Fruit fly (Drosophila melanogaster) whole organism, embryonic: ENCODE data around the gene CG13634.
A peak's percentile ranks its signal among the peaks of the same experiment; 100 is the strongest.

Experiments used
- Asciz ChIP-seq: fragments of 200-800 bp; sonication (Bioruptor generic); optimal IDR thresholded peaks from 2 replicates; lab custom pipeline; 2017; ENCODE audit warnings: missing biosample characterization, mild to moderate bottlenecking, missing genetic modification characterization, missing genetic modification reagents
- CG10462 ChIP-seq: fragments of 200-800 bp; sonication (Bioruptor generic); optimal IDR thresholded peaks from 2 replicates; lab custom pipeline; 2016; ENCODE audit warnings: missing biosample characterization, missing genetic modification characterization
- CG11696 ChIP-seq: fragments of 200-800 bp; sonication (Bioruptor generic); IDR thresholded peaks from 2 replicates; pipeline ENCODE4 v1.3.6; 2022; ENCODE audit warnings: missing biosample characterization, missing genetic modification characterization
- CG12236 ChIP-seq: fragments of 200-800 bp; sonication (Bioruptor generic); optimal IDR thresholded peaks from 2 replicates; lab custom pipeline; 2016; ENCODE audit warnings: missing biosample characterization, missing genetic modification characterization
- CG14441 ChIP-seq: fragments of 200-800 bp; sonication (Bioruptor generic); IDR thresholded peaks from 2 replicates; pipeline ENCODE4 v1.3.6; 2022; ENCODE audit warnings: missing biosample characterization, missing genetic modification characterization
- CG15073 ChIP-seq: fragments of 200-800 bp; sonication (Bioruptor generic); optimal IDR thresholded peaks from 2 replicates; lab custom pipeline; 2016; ENCODE audit warnings: missing biosample characterization, missing genetic modification characterization
- CG15269 ChIP-seq: fragments of 200-800 bp; sonication (Bioruptor generic); optimal IDR thresholded peaks from 2 replicates; lab custom pipeline; 2018; ENCODE audit warnings: missing biosample characterization, mild to moderate bottlenecking, missing genetic modification characterization, moderate library complexity
- CG1603 ChIP-seq: fragments of 200-800 bp; sonication (Bioruptor generic); optimal IDR thresholded peaks from 2 replicates; lab custom pipeline; 2019; ENCODE audit warnings: missing biosample characterization, mild to moderate bottlenecking, missing genetic modification characterization, moderate library complexity
- CG16863 ChIP-seq: fragments of 200-800 bp; sonication (Bioruptor generic); optimal IDR thresholded peaks from 3 replicates; lab custom pipeline; 2016; ENCODE audit warnings: missing biosample characterization, missing genetic modification characterization
- CG17802 ChIP-seq: fragments of 200-800 bp; sonication (Bioruptor generic); optimal IDR thresholded peaks from 2 replicates; lab custom pipeline; 2018; ENCODE audit warnings: missing biosample characterization, mild to moderate bottlenecking, missing genetic modification characterization, moderate library complexity
- CG30020 ChIP-seq: fragments of 200-800 bp; optimal IDR thresholded peaks from 2 replicates; lab custom pipeline; 2019; ENCODE audit warnings: missing biosample characterization, mild to moderate bottlenecking, missing genetic modification characterization, moderate library complexity
- CG31365 ChIP-seq: fragments of 200-800 bp; sonication (Bioruptor generic); optimal IDR thresholded peaks from 2 replicates; lab custom pipeline; 2018; ENCODE audit warnings: missing biosample characterization, mild to moderate bottlenecking, missing genetic modification characterization
- CG32532 ChIP-seq: fragments of 200-800 bp; sonication (Bioruptor generic); IDR thresholded peaks from 2 replicates; pipeline ENCODE4 v1.3.6; 2022; ENCODE audit warnings: missing biosample characterization, missing genetic modification characterization
- CG32767 ChIP-seq: fragments of 200-800 bp; sonication (Bioruptor generic); IDR thresholded peaks from 2 replicates; pipeline ENCODE4 v1.3.6; 2022; ENCODE audit warnings: missing biosample characterization, missing genetic modification characterization
- CG34422 ChIP-seq: fragments of 200-800 bp; sonication (Bioruptor generic); IDR thresholded peaks from 3 replicates; pipeline ENCODE4 v1.3.6; 2022; ENCODE audit warnings: missing biosample characterization, missing genetic modification characterization
- CG4617 ChIP-seq: fragments of 200-800 bp; sonication (Bioruptor generic); optimal IDR thresholded peaks from 3 replicates; lab custom pipeline; 2016; ENCODE audit warnings: missing biosample characterization, missing genetic modification characterization, borderline replicate concordance
- CG6854 ChIP-seq: fragments of 200-800 bp; sonication (Bioruptor generic); optimal IDR thresholded peaks from 3 replicates; lab custom pipeline; 2017; ENCODE audit warnings: missing biosample characterization, mild to moderate bottlenecking, missing genetic modification characterization
- CG7372 ChIP-seq: fragments of 200-800 bp; sonication (Bioruptor generic); IDR thresholded peaks from 2 replicates; pipeline ENCODE4 v1.3.6; 2022; ENCODE audit warnings: missing biosample characterization, missing genetic modification characterization
- CrebB ChIP-seq: fragments of 200-800 bp; sonication (Bioruptor generic); optimal IDR thresholded peaks from 3 replicates; lab custom pipeline; 2018; ENCODE audit warnings: missing biosample characterization, mild to moderate bottlenecking, missing genetic modification characterization
- Dip3 ChIP-seq: fragments of 200-800 bp; sonication (Bioruptor generic); optimal IDR thresholded peaks from 3 replicates; lab custom pipeline; 2016; ENCODE audit warnings: missing biosample characterization, missing genetic modification characterization
- Doc3 ChIP-seq: fragments of 200-800 bp; sonication (Bioruptor generic); IDR thresholded peaks from 3 replicates; pipeline ENCODE4 v1.3.6; 2022; ENCODE audit warnings: missing biosample characterization, missing genetic modification characterization; ENCODE audit not compliant: partially characterized antibody
- Fer1 ChIP-seq: fragments of 200-800 bp; sonication (Bioruptor generic); optimal IDR thresholded peaks from 2 replicates; lab custom pipeline; 2017; ENCODE audit warnings: missing biosample characterization, mild to moderate bottlenecking, missing genetic modification characterization
- GATAe ChIP-seq: fragments of 200-800 bp; sonication (Bioruptor generic); conservative IDR thresholded peaks from 2 replicates; pipeline ENCODE4 v1.3.6; 2022; ENCODE audit warnings: missing biosample characterization, missing genetic modification characterization
- H15 ChIP-seq: fragments of 200-800 bp; sonication (Bioruptor generic); IDR thresholded peaks from 3 replicates; pipeline ENCODE4 v1.3.6; 2022; ENCODE audit warnings: missing biosample characterization, missing genetic modification characterization
- Hmx ChIP-seq: fragments of 200-800 bp; sonication (Bioruptor generic); optimal IDR thresholded peaks from 2 replicates; lab custom pipeline; 2016; ENCODE audit warnings: missing biosample characterization, missing genetic modification characterization
- Lhr ChIP-seq: fragments of 200-800 bp; sonication (Bioruptor generic); optimal IDR thresholded peaks from 3 replicates; lab custom pipeline; 2017; ENCODE audit warnings: mild to moderate bottlenecking, missing biosample characterization, missing genetic modification reagents, missing genetic modification characterization
- Usf ChIP-seq: fragments of 200-800 bp; sonication (Bioruptor generic); optimal IDR thresholded peaks from 2 replicates; lab custom pipeline; 2017; ENCODE audit warnings: missing genotype, missing biosample characterization, missing genetic modification characterization
- Xbp1 ChIP-seq: fragments of 200-800 bp; sonication (Bioruptor generic); optimal IDR thresholded peaks from 3 replicates; lab custom pipeline; 2016; ENCODE audit warnings: missing biosample characterization, mild to moderate bottlenecking, missing genetic modification characterization
- ato ChIP-seq: fragments of 200-800 bp; sonication (Bioruptor generic); IDR thresholded peaks from 2 replicates; pipeline ENCODE4 v1.3.6; 2022; ENCODE audit warnings: missing biosample characterization, missing genetic modification characterization; ENCODE audit not compliant: partially characterized antibody
- br ChIP-seq: fragments of >200 bp; optimal IDR thresholded peaks from 2 replicates; lab custom pipeline; 2017
- cato ChIP-seq: fragments of 200-800 bp; sonication (Bioruptor generic); optimal IDR thresholded peaks from 2 replicates; lab custom pipeline; 2016; ENCODE audit warnings: missing biosample characterization, missing genetic modification characterization, borderline replicate concordance
- caup ChIP-seq: fragments of 200-800 bp; sonication (Bioruptor generic); optimal IDR thresholded peaks from 3 replicates; lab custom pipeline; 2017; ENCODE audit warnings: missing biosample characterization, mild to moderate bottlenecking, missing genetic modification characterization, moderate library complexity; ENCODE audit not compliant: severe bottlenecking
- chif ChIP-seq, 2 experiments: fragments of 200-800 bp; sonication (Bioruptor generic); optimal IDR thresholded peaks; 3 replicates each; lab custom pipeline; 2016; ENCODE audit warnings: missing biosample characterization in 2 of 2, missing genetic modification characterization in 2 of 2
- crol ChIP-seq: fragments of 200-800 bp; sonication (Bioruptor generic); IDR thresholded peaks from 2 replicates; pipeline ENCODE4 v1.3.6; 2022; ENCODE audit warnings: missing biosample characterization, missing genetic modification characterization
- cwo ChIP-seq: fragments of 200-800 bp; sonication (Bioruptor generic); optimal IDR thresholded peaks from 3 replicates; lab custom pipeline; 2017; ENCODE audit warnings: missing biosample characterization, missing genetic modification characterization, mild to moderate bottlenecking, moderate library complexity, missing genetic modification reagents
- danr ChIP-seq: fragments of 200-800 bp; sonication (Bioruptor generic); IDR thresholded peaks from 2 replicates; pipeline ENCODE4 v1.3.6; 2022; ENCODE audit warnings: missing biosample characterization, missing genetic modification characterization
- dpn ChIP-seq, 2 experiments: fragments of 200-800 bp; sonication (Bioruptor generic); optimal IDR thresholded peaks; 3 replicates each; lab custom pipeline; 2016; ENCODE audit warnings: missing biosample characterization in 2 of 2, missing genetic modification characterization in 2 of 2
- exex ChIP-seq: fragments of 200-800 bp; sonication (Bioruptor generic); optimal IDR thresholded peaks from 4 replicates; lab custom pipeline; 2018; ENCODE audit warnings: missing biosample characterization, mild to moderate bottlenecking, missing genetic modification characterization, moderate library complexity
- gro ChIP-seq: fragments of 200-800 bp; sonication (Bioruptor generic); optimal IDR thresholded peaks from 2 replicates; lab custom pipeline; 2016; ENCODE audit warnings: missing biosample characterization, missing genetic modification characterization
- knrl ChIP-seq: fragments of 200-800 bp; sonication (Bioruptor generic); IDR thresholded peaks from 3 replicates; pipeline ENCODE4 v1.3.6; 2022; ENCODE audit warnings: missing biosample characterization, missing genetic modification characterization; ENCODE audit not compliant: partially characterized antibody
- nerfin-1 ChIP-seq: fragments of 200-800 bp; sonication (Bioruptor generic); optimal IDR thresholded peaks from 3 replicates; lab custom pipeline; 2019; ENCODE audit warnings: missing biosample characterization, mild to moderate bottlenecking, missing genetic modification characterization, moderate library complexity
- peb ChIP-seq: fragments of 200-800 bp; sonication (Bioruptor generic); IDR thresholded peaks from 2 replicates; pipeline ENCODE4 v1.3.6; 2022; ENCODE audit warnings: missing biosample characterization, missing genetic modification characterization
- ro ChIP-seq: fragments of 200-800 bp; sonication (Bioruptor generic); IDR thresholded peaks from 2 replicates; pipeline ENCODE4 v1.3.6; 2022; ENCODE audit warnings: missing biosample characterization, missing genetic modification characterization
- sens-2 ChIP-seq: fragments of 200-800 bp; sonication (Bioruptor generic); IDR thresholded peaks from 2 replicates; pipeline ENCODE4 v1.3.6; 2022; ENCODE audit warnings: missing biosample characterization, missing genetic modification characterization
- sima ChIP-seq: fragments of 200-800 bp; sonication (Bioruptor generic); optimal IDR thresholded peaks from 2 replicates; lab custom pipeline; 2016; ENCODE audit warnings: missing biosample characterization, missing genetic modification characterization
- stc ChIP-seq: fragments of 200-800 bp; sonication (Bioruptor generic); IDR thresholded peaks from 2 replicates; pipeline ENCODE4 v1.3.6; 2022; ENCODE audit warnings: missing biosample characterization, missing genetic modification characterization
- tio ChIP-seq: fragments of 200-800 bp; sonication (Bioruptor generic); optimal IDR thresholded peaks from 2 replicates; lab custom pipeline; 2017; ENCODE audit warnings: missing biosample characterization, missing genetic modification characterization, inconsistent platforms
- tx ChIP-seq: fragments of 200-800 bp; sonication (Bioruptor generic); optimal IDR thresholded peaks from 2 replicates; lab custom pipeline; 2016; ENCODE audit warnings: missing biosample characterization, missing genetic modification characterization

CG13634 gene

DNA sequence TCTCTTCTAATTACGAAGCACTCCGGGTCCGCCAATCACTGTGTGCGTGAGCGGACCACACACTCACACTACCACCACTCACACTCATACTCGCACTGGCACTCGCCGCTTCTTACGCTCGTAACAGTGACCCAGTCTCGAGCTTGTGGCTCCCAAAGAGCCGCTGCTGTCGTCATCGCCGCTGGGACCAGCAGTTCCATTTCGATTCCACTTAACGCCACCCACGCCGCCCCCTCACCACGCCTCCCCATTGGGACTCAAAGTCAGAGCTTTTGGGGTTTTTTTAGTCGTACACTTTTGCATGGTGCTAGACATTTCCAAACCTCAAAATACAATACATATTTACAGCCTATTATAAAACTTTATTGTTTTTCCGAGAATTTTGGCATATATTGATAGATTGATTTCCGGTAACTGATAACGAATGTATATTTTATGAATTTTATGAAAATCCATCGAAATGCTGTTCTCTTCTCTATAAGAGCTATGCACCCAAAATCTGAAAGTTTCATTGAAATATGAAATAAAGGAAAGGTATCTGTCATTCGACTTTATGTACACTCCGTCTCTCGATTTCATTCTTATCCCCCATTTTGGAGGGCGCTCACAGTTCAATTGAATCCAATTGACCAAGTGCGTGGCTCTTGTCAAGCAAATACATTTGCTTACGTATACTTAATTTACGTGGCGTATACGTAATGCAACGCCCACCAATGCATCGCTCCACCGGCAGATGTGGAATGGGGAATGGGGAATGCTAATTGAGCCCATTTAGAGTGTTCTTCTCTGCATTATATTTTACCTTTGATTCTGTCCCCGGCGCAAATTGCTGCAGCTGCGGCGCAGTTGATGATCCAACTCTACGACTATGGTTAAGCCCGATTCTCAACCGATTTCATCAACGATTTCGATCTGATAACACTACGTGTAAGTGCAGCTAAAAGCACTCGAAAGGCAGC is 18.4 kb downstream of the CG13634 start, which contains the start of gene CG42331 (continued):
- TF ChIP-seq Xbp1 (peak; percentile 65), tx (GFP tag; lab: Kevin White, UChicago) (peak; percentile 11), Usf (GFP tag; lab: Kevin White, UChicago) (no peak), dpn (GFP tag; optimal IDR thresholded peaks at IDR 0.05; lab: Kevin White, UChicago) (peak in 1 of 2 experiments; percentile 57), CG11696 (GFP tag; lab: Robert Waterston, UW) (no peak), Doc3 (GFP tag; lab: Robert Waterston, UW) (no peak), peb (no peak), CG32532 (GFP tag; lab: Robert Waterston, UW) (no peak), exex (tag; lab: Kevin White, UChicago) (peak; percentile 65), cwo (peak; percentile 60), CG7372 (GFP tag; lab: Robert Waterston, UW) (peak; percentile 30), Fer1 (no peak), Lhr (GFP tag; lab: Kevin White, UChicago) (no peak), CG4617 (no peak), stc (peak; percentile 58), nerfin-1 (tag; lab: Kevin White, UChicago) (peak; percentile 34), caup (peak; percentile 27), CG14441 (GFP tag; lab: Robert Waterston, UW) (peak; percentile 65; the same call in 1 of the 2 replicates), danr (GFP tag; lab: Robert Waterston, UW) (no peak), CG10462 (GFP tag; lab: Kevin White, UChicago) (peak; percentile 3), GATAe (GFP tag; lab: Robert Waterston, UW) (peak; percentile 55; the same call in 1 of the 2 replicates), CG1603 (tag; lab: Kevin White, UChicago) (peak; percentile 45), sens-2 (GFP tag; lab: Robert Waterston, UW) (no peak), CG12236 (no peak), ro (GFP tag; lab: Robert Waterston, UW) (no peak), sima (GFP tag; lab: Kevin White, UChicago) (no peak), cato (GFP tag; lab: Kevin White, UChicago) (peak; percentile 26), CG34422 (GFP tag; lab: Robert Waterston, UW) (0 out of 3 replicates have a peak, but pooled peaks have one; percentile 50), CG31365 (tag; lab: Kevin White, UChicago) (no peak), br (lab: Kevin White, UChicago) (no peak), chif (GFP tag; optimal IDR thresholded peaks at IDR 0.05; lab: Kevin White, UChicago) (peak; percentile 45 to 51), Hmx (GFP tag; lab: Kevin White, UChicago) (no peak), CG17802 (tag; lab: Kevin White, UChicago) (no peak), ato (no peak), gro (GFP tag; lab: Kevin White, UChicago) (no peak), H15 (GFP tag; lab: Robert Waterston, UW) (peak; percentile 42; the same call in 1 of the 3 replicates), CG6854 (GFP tag; lab: Kevin White, UChicago) (no peak), Dip3 (peak; percentile 46), CrebB (tag; lab: Kevin White, UChicago) (no peak), CG15269 (peak; percentile 71), Asciz (peak; percentile 63), CG30020 (tag; lab: Kevin White, UChicago) (no peak), CG15073 (GFP tag; lab: Kevin White, UChicago) (no peak), CG32767 (GFP tag; lab: Robert Waterston, UW) (peak; percentile 28; the same call in 1 of the 2 replicates), knrl (no peak), tio (peak; percentile 45), CG16863 (GFP tag; lab: Kevin White, UChicago) (peak; percentile 6), crol (GFP tag; lab: Robert Waterston, UW) (peak; percentile 89)
